Worm (Caenorhabditis elegans) whole organism, young adult: ENCODE data around the gene T26A8.3.
A peak's percentile ranks its signal among the peaks of the same experiment; 100 is the strongest.

Experiments used
- B0035.1 ChIP-seq: sonication (generic microtip); optimal IDR thresholded peaks from 2 replicates; lab custom pipeline; 2016; ENCODE audit warnings: missing genetic modification characterization, mild to moderate bottlenecking, missing compliant biosample characterization, missing genotype, missing genetic modification reagents
- D2030.7 ChIP-seq: fragments of 200-800 bp; sonication (Bioruptor generic); IDR thresholded peaks from 2 replicates; pipeline ENCODE4 v1.3.6; 2022; ENCODE audit warnings: missing genetic modification reagents, missing genetic modification characterization, missing compliant biosample characterization
- F39B2.1 ChIP-seq: fragments of 200-800 bp; sonication (Bioruptor generic); IDR thresholded peaks from 2 replicates; pipeline ENCODE4 v1.3.6; 2022; ENCODE audit warnings: missing genetic modification reagents, missing genetic modification characterization, missing compliant biosample characterization
- F55B11.4 ChIP-seq: sonication (generic microtip); optimal IDR thresholded peaks from 2 replicates; lab custom pipeline; 2016; ENCODE audit warnings: missing compliant biosample characterization, missing genetic modification characterization, borderline replicate concordance; ENCODE audit not compliant: insufficient read depth
- K11D2.4 ChIP-seq: fragments of 200-800 bp; sonication (Bioruptor generic); IDR thresholded peaks from 2 replicates; pipeline ENCODE4 v1.3.6; 2022; ENCODE audit warnings: missing genetic modification reagents, missing genetic modification characterization, missing compliant biosample characterization
- T07F8.4 ChIP-seq: sonication (generic microtip); optimal IDR thresholded peaks from 2 replicates; lab custom pipeline; 2016; ENCODE audit warnings: mild to moderate bottlenecking, missing genetic modification characterization, moderate library complexity, missing compliant biosample characterization
- Y53G8AR.9 ChIP-seq: fragments of 200-800 bp; sonication (Bioruptor generic); conservative IDR thresholded peaks from 2 replicates; pipeline ENCODE4 v1.3.6; 2022; ENCODE audit warnings: missing genetic modification reagents, missing genetic modification characterization, missing compliant biosample characterization
- Y67H2A.10 ChIP-seq: fragments of 200-800 bp; sonication (Bioruptor generic); conservative IDR thresholded peaks from 2 replicates; pipeline ENCODE4 v1.3.6; 2022; ENCODE audit warnings: missing genetic modification reagents, missing genetic modification characterization, missing compliant biosample characterization
- ZK185.1 ChIP-seq: sonication (generic microtip); optimal IDR thresholded peaks from 2 replicates; lab custom pipeline; 2016; ENCODE audit warnings: mild to moderate bottlenecking, missing genetic modification characterization, missing compliant biosample characterization; ENCODE audit not compliant: poor library complexity, severe bottlenecking
- ama-1 ChIP-seq, 3 experiments: fragments of 150-350 bp in 1 of 3; sonication (generic microtip) in 2 of 3; optimal IDR thresholded peaks; 2 replicates each; lab custom pipeline; 2014 to 2018; ENCODE audit warnings: missing biosample characterization in 2 of 3, missing genetic modification characterization in 2 of 3, missing genetic modification reagents in 2 of 3
- athp-1 ChIP-seq: sonication (generic microtip); optimal IDR thresholded peaks from 2 replicates; lab custom pipeline; 2017; ENCODE audit warnings: mild to moderate bottlenecking, missing genetic modification characterization, missing compliant biosample characterization
- bed-1 ChIP-seq: fragments of 200-800 bp; sonication (Bioruptor generic); IDR thresholded peaks from 2 replicates; pipeline ENCODE4 v1.3.6; 2022; ENCODE audit warnings: missing genetic modification reagents, missing genetic modification characterization, missing compliant biosample characterization
- bed-2 ChIP-seq: fragments of 200-800 bp; sonication (Bioruptor generic); IDR thresholded peaks from 2 replicates; pipeline ENCODE4 v1.3.6; 2022; ENCODE audit warnings: missing genetic modification reagents, missing genetic modification characterization, missing compliant biosample characterization
- ccch-3 ChIP-seq: fragments of 200-800 bp; sonication (Bioruptor generic); optimal IDR thresholded peaks from 2 replicates; lab custom pipeline; 2018; ENCODE audit warnings: mild to moderate bottlenecking, missing genetic modification characterization, missing compliant biosample characterization
- ceh-40 ChIP-seq: fragments of 200-800 bp; sonication (Bioruptor generic); IDR thresholded peaks from 2 replicates; pipeline ENCODE4 v1.3.6; 2022; ENCODE audit warnings: missing genetic modification characterization, missing compliant biosample characterization
- ceh-91 ChIP-seq: fragments of 200-800 bp; sonication (Bioruptor generic); IDR thresholded peaks from 2 replicates; pipeline ENCODE4 v1.3.6; 2022; ENCODE audit warnings: missing genetic modification reagents, missing genetic modification characterization, missing compliant biosample characterization
- chd-7 ChIP-seq: sonication (generic microtip); optimal IDR thresholded peaks from 2 replicates; lab custom pipeline; 2016; ENCODE audit warnings: mild to moderate bottlenecking, missing genetic modification characterization, moderate library complexity, missing compliant biosample characterization
- die-1 ChIP-seq: sonication (generic microtip); optimal IDR thresholded peaks from 2 replicates; lab custom pipeline; 2016; ENCODE audit warnings: missing genotype, mild to moderate bottlenecking, missing genetic modification characterization, missing compliant biosample characterization
- dox-1 ChIP-seq: fragments of 200-800 bp; sonication (Bioruptor generic); IDR thresholded peaks from 2 replicates; pipeline ENCODE4 v1.3.6; 2022; ENCODE audit warnings: missing genetic modification reagents, missing genetic modification characterization, missing compliant biosample characterization
- dpl-1 ChIP-seq: fragments of 150-350 bp; optimal IDR thresholded peaks from 2 replicates; lab custom pipeline; 2014; ENCODE audit warnings: missing biosample characterization, missing genetic modification reagents, missing genetic modification characterization
- egl-44 ChIP-seq: fragments of 200-800 bp; sonication (Bioruptor generic); IDR thresholded peaks from 2 replicates; pipeline ENCODE4 v1.3.6; 2022; ENCODE audit warnings: missing genetic modification reagents, missing genetic modification characterization, missing compliant biosample characterization
- gei-17 ChIP-seq: fragments of 200-800 bp; sonication (Bioruptor generic); optimal IDR thresholded peaks from 2 replicates; lab custom pipeline; 2018; ENCODE audit warnings: mild to moderate bottlenecking, missing genetic modification characterization, missing compliant biosample characterization
- him-1 ChIP-seq: sonication (generic microtip); optimal IDR thresholded peaks from 2 replicates; lab custom pipeline; 2016; ENCODE audit warnings: missing genotype, missing genetic modification reagents, missing genetic modification characterization, missing compliant biosample characterization
- hlh-26 ChIP-seq: fragments of 200-800 bp; sonication (Bioruptor generic); conservative IDR thresholded peaks from 2 replicates; pipeline ENCODE4 v1.3.6; 2022; ENCODE audit warnings: missing genetic modification reagents, missing genetic modification characterization, missing compliant biosample characterization
- hmg-20 ChIP-seq: fragments of 200-800 bp; sonication (Bioruptor generic); IDR thresholded peaks from 2 replicates; pipeline ENCODE4 v1.3.6; 2022; ENCODE audit warnings: missing genetic modification reagents, missing genetic modification characterization, missing compliant biosample characterization
- hrde-1 ChIP-seq: sonication (generic microtip); optimal IDR thresholded peaks from 2 replicates; lab custom pipeline; 2016; ENCODE audit warnings: missing genetic modification characterization, mild to moderate bottlenecking, missing compliant biosample characterization, moderate library complexity, missing genotype, missing genetic modification reagents, borderline replicate concordance
- lag-1 ChIP-seq: fragments of 200-800 bp; sonication (Bioruptor generic); IDR thresholded peaks from 2 replicates; pipeline ENCODE4 v1.3.6; 2022; ENCODE audit warnings: missing genetic modification reagents, missing genetic modification characterization, missing compliant biosample characterization
- lin-54 ChIP-seq: fragments of 200-800 bp; sonication (Bioruptor generic); optimal IDR thresholded peaks from 2 replicates; lab custom pipeline; 2018; ENCODE audit warnings: mild to moderate bottlenecking, missing genetic modification characterization, missing compliant biosample characterization
- lir-1 ChIP-seq: fragments of 200-800 bp; sonication (Bioruptor generic); conservative IDR thresholded peaks from 2 replicates; pipeline ENCODE4 v1.3.6; 2022; ENCODE audit warnings: missing genetic modification reagents, missing genetic modification characterization, missing compliant biosample characterization
- lsl-1 ChIP-seq: fragments of 200-800 bp; sonication (Bioruptor generic); optimal IDR thresholded peaks from 2 replicates; lab custom pipeline; 2018; ENCODE audit warnings: mild to moderate bottlenecking, missing genetic modification characterization, moderate library complexity, missing compliant biosample characterization
- lsy-27 ChIP-seq: sonication (generic microtip); optimal IDR thresholded peaks from 2 replicates; lab custom pipeline; 2017; ENCODE audit warnings: missing genetic modification characterization, mild to moderate bottlenecking, missing compliant biosample characterization, antibody characterized with exemption, missing genotype, borderline replicate concordance; ENCODE audit not compliant: insufficient read depth
- mes-4 ChIP-seq: sonication (generic microtip); optimal IDR thresholded peaks from 2 replicates; lab custom pipeline; 2016; ENCODE audit warnings: missing genotype, missing genetic modification characterization, missing compliant biosample characterization
- mxl-1 ChIP-seq: sonication (generic microtip); optimal IDR thresholded peaks from 2 replicates; lab custom pipeline; 2016; ENCODE audit warnings: missing genetic modification characterization, missing compliant biosample characterization
- nfya-1 ChIP-seq: sonication (generic microtip); optimal IDR thresholded peaks from 2 replicates; lab custom pipeline; 2017; ENCODE audit warnings: antibody characterized with exemption, missing compliant biosample characterization, missing genetic modification characterization, borderline replicate concordance; ENCODE audit not compliant: insufficient read depth
- nfya-2 ChIP-seq: fragments of 200-800 bp; sonication (Bioruptor generic); IDR thresholded peaks from 2 replicates; pipeline ENCODE4 v1.3.6; 2022; ENCODE audit warnings: missing genetic modification reagents, missing genetic modification characterization, missing compliant biosample characterization
- nhr-179 ChIP-seq: sonication (generic microtip); optimal IDR thresholded peaks from 2 replicates; lab custom pipeline; 2016; ENCODE audit warnings: mild to moderate bottlenecking, missing genetic modification characterization, missing compliant biosample characterization
- pha-4 ChIP-seq: fragments of 150-350 bp; sonication (generic microtip); optimal IDR thresholded peaks from 2 replicates; lab custom pipeline; 2014; ENCODE audit warnings: missing biosample characterization, missing genetic modification reagents, missing genetic modification characterization
- snpc-1.3 ChIP-seq: sonication (generic microtip); optimal IDR thresholded peaks from 2 replicates; lab custom pipeline; 2017; ENCODE audit warnings: missing genetic modification characterization, mild to moderate bottlenecking, missing compliant biosample characterization, antibody characterized with exemption, moderate library complexity, missing genotype, missing genetic modification reagents; ENCODE audit not compliant: insufficient read depth
- somi-1 ChIP-seq: fragments of 200-800 bp; sonication (Bioruptor generic); optimal IDR thresholded peaks from 2 replicates; lab custom pipeline; 2018; ENCODE audit warnings: mild to moderate bottlenecking, missing genetic modification characterization, missing compliant biosample characterization
- sptf-2 ChIP-seq: fragments of 200-800 bp; sonication (Bioruptor generic); optimal IDR thresholded peaks from 2 replicates; lab custom pipeline; 2018; ENCODE audit warnings: mild to moderate bottlenecking, missing genetic modification characterization, missing compliant biosample characterization
- tbp1 ChIP-seq: fragments of 200-800 bp; sonication (Bioruptor generic); optimal IDR thresholded peaks from 2 replicates; lab custom pipeline; 2018; ENCODE audit warnings: mild to moderate bottlenecking, missing genetic modification characterization, missing compliant biosample characterization
- tlf-1 ChIP-seq: fragments of 200-800 bp; sonication (Bioruptor generic); optimal IDR thresholded peaks from 2 replicates; lab custom pipeline; 2018; ENCODE audit warnings: mild to moderate bottlenecking, missing genetic modification characterization, missing compliant biosample characterization
- xnd-1 ChIP-seq: sonication (generic microtip); optimal IDR thresholded peaks from 2 replicates; lab custom pipeline; 2016; ENCODE audit warnings: missing genotype, missing genetic modification reagents, missing genetic modification characterization, missing compliant biosample characterization
- zfh-2 ChIP-seq: fragments of 200-800 bp; sonication (Bioruptor generic); conservative IDR thresholded peaks from 2 replicates; pipeline ENCODE4 v1.3.6; 2022; ENCODE audit warnings: missing genetic modification reagents, missing genetic modification characterization, missing compliant biosample characterization
- ztf-25 ChIP-seq: fragments of 200-800 bp; sonication (Bioruptor generic); IDR thresholded peaks from 2 replicates; pipeline ENCODE4 v1.3.6; 2022; ENCODE audit warnings: missing genetic modification reagents, missing genetic modification characterization, missing compliant biosample characterization
- ztf-26 ChIP-seq: sonication (generic microtip); optimal IDR thresholded peaks from 2 replicates; lab custom pipeline; 2017; ENCODE audit warnings: missing genetic modification characterization, missing compliant biosample characterization
- ztf-28 ChIP-seq: fragments of 200-800 bp; sonication (Bioruptor generic); IDR thresholded peaks from 2 replicates; pipeline ENCODE4 v1.3.6; 2022; ENCODE audit warnings: missing genetic modification reagents, missing genetic modification characterization, missing compliant biosample characterization
- ztf-3 ChIP-seq: fragments of 200-800 bp; sonication (Bioruptor generic); optimal IDR thresholded peaks from 2 replicates; lab custom pipeline; 2018; ENCODE audit warnings: mild to moderate bottlenecking, missing genetic modification characterization, missing compliant biosample characterization

T26A8.3 gene

DNA sequence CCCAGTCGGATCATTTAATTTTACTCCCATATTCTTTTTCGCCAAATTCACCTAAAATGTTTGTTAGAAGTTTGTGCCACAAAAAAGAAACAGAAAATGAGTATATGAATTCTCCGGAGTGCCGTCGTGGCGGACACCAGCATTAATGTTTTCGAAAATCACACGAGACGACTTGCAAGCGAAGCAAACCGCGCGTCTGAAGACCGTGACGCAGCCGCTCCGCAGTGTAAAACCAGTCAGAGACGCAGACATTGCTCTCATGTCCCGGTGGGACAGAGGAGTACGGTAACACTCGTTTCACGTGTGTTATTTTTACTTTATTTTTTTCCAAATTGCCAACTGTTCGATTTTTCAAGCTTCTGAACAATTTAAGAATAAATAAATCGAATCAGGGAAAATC lies 6.3 kb upstream of the T26A8.3 start, which contains the start of the genes T26A8.4 and pdtf-1 (continued):
- TF ChIP-seq Y53G8AR.9 (peak; percentile 60; the same call in 1 of the 2 replicates), ccch-3 (GFP tag; lab: Kevin White, UChicago) (no peak), dox-1 (peak; percentile 92), somi-1 (GFP tag; lab: Kevin White, UChicago) (peak; percentile 58), snpc-1.3 (tag; lab: Kevin White, UChicago) (peak; percentile 83), hlh-26 (GFP tag; lab: Robert Waterston, UW) (no peak), K11D2.4 (GFP tag; lab: Robert Waterston, UW) (peak; percentile 76), B0035.1 (tag; lab: Kevin White, UChicago) (peak; percentile 51), ztf-28 (GFP tag; lab: Robert Waterston, UW) (0 out of 2 replicates have a peak, but pooled peaks have one; percentile 78), die-1 (tag; lab: Kevin White, UChicago) (no peak), D2030.7 (GFP tag; lab: Robert Waterston, UW) (peak; percentile 88), F39B2.1 (GFP tag; lab: Robert Waterston, UW) (no peak), ztf-25 (no peak), nfya-1 (tag; lab: Kevin White, UChicago) (no peak), gei-17 (GFP tag; lab: Kevin White, UChicago) (no peak), xnd-1 (no peak), ztf-3 (no peak), zfh-2 (GFP tag; lab: Robert Waterston, UW) (no peak), tbp1 (peak; percentile 74), sptf-2 (no peak), tlf-1 (GFP tag; lab: Kevin White, UChicago) (peak; percentile 93), lir-1 (GFP tag; lab: Robert Waterston, UW) (peak; percentile 86), nhr-179 (tag; lab: Kevin White, UChicago) (no peak), ama-1 (optimal IDR thresholded peaks at IDR 0.05; lab: Kevin White, UChicago) (peak; percentile 68), ama-1 (GFP tag; optimal IDR thresholded peaks at IDR 0.05; lab: Kevin White, UChicago) (no peak), egl-44 (peak; percentile 80), lin-54 (GFP tag; lab: Kevin White, UChicago) (peak; percentile 83), mxl-1 (tag; lab: Kevin White, UChicago) (no peak), hrde-1 (tag; lab: Kevin White, UChicago) (no peak), F55B11.4 (tag; lab: Kevin White, UChicago) (no peak), nfya-2 (GFP tag; lab: Robert Waterston, UW) (no peak), ceh-91 (GFP tag; lab: Robert Waterston, UW) (peak; percentile 89), athp-1 (tag; lab: Kevin White, UChicago) (no peak), bed-1 (GFP tag; lab: Robert Waterston, UW) (no peak), him-1 (tag; lab: Kevin White, UChicago) (no peak), ceh-40 (GFP tag; lab: Robert Waterston, UW) (no peak), mes-4 (tag; lab: Kevin White, UChicago) (no peak), lag-1 (GFP tag; lab: Robert Waterston, UW) (no peak), chd-7 (tag; lab: Kevin White, UChicago) (peak; percentile 41), T07F8.4 (tag; lab: Kevin White, UChicago) (no peak), hmg-20 (GFP tag; lab: Robert Waterston, UW) (no peak), lsy-27 (no peak), Y67H2A.10 (GFP tag; lab: Robert Waterston, UW) (peak; percentile 88; the same call in 1 of the 2 replicates), ZK185.1 (tag; lab: Kevin White, UChicago) (peak; percentile 89), ztf-26 (peak; percentile 20), lsl-1 (GFP tag; lab: Kevin White, UChicago) (peak; percentile 96), dpl-1 (GFP tag; lab: Kevin White, UChicago) (peak; percentile 60), pha-4 (peak; percentile 50), bed-2 (GFP tag; lab: Robert Waterston, UW) (no peak)
